Fruit fly (Drosophila melanogaster) whole organism, embryonic: ENCODE data around the gene CG7675.

ENCODE experiments used
- CG10147 ChIP-seq: fragments of 200-800 bp; sonication (Bioruptor generic); optimal IDR thresholded peaks from 2 replicates; lab custom pipeline; 2019; ENCODE audit warnings: missing biosample characterization, mild to moderate bottlenecking, missing genetic modification characterization, moderate library complexity
- CG10321 ChIP-seq: fragments of 200-800 bp; sonication (Bioruptor generic); IDR thresholded peaks from 2 replicates; pipeline ENCODE4 v1.3.6; 2022; ENCODE audit warnings: missing biosample characterization, missing genetic modification characterization
- CG11723 ChIP-seq: fragments of 200-800 bp; sonication (Bioruptor generic); optimal IDR thresholded peaks from 2 replicates; lab custom pipeline; 2017; ENCODE audit warnings: missing biosample characterization, mild to moderate bottlenecking, missing genetic modification characterization
- CG1233 ChIP-seq: fragments of 200-800 bp; sonication (Bioruptor generic); optimal IDR thresholded peaks from 4 replicates; lab custom pipeline; 2018; ENCODE audit warnings: missing biosample characterization, mild to moderate bottlenecking, missing genetic modification characterization
- CG13287 ChIP-seq: fragments of 200-800 bp; sonication (Bioruptor generic); IDR thresholded peaks from 2 replicates; pipeline ENCODE4 v1.3.6; 2022; ENCODE audit warnings: missing biosample characterization, missing genetic modification characterization; ENCODE audit not compliant: partially characterized antibody
- CG13894 ChIP-seq: fragments of 200-800 bp; sonication (Bioruptor generic); optimal IDR thresholded peaks from 3 replicates; lab custom pipeline; 2018; ENCODE audit warnings: missing biosample characterization, mild to moderate bottlenecking, missing genetic modification characterization, moderate library complexity
- CG15514 ChIP-seq: fragments of 200-800 bp; sonication (Bioruptor generic); optimal IDR thresholded peaks from 3 replicates; lab custom pipeline; 2017; ENCODE audit warnings: missing biosample characterization, missing genetic modification characterization, mild to moderate bottlenecking, moderate library complexity, missing genetic modification reagents
- CG17568 ChIP-seq: fragments of 200-800 bp; sonication (Bioruptor generic); optimal IDR thresholded peaks from 2 replicates; lab custom pipeline; 2018; ENCODE audit warnings: missing biosample characterization, mild to moderate bottlenecking, missing genetic modification characterization, moderate library complexity
- CG18476 ChIP-seq: fragments of 200-800 bp; sonication (Bioruptor generic); optimal IDR thresholded peaks from 2 replicates; lab custom pipeline; 2016; ENCODE audit warnings: missing biosample characterization, mild to moderate bottlenecking, missing genetic modification characterization
- CG18764 ChIP-seq: fragments of 200-800 bp; sonication (Bioruptor generic); optimal IDR thresholded peaks from 3 replicates; lab custom pipeline; 2016; ENCODE audit warnings: missing biosample characterization, missing genetic modification characterization
- CG2712 ChIP-seq: fragments of 200-800 bp; optimal IDR thresholded peaks from 3 replicates; lab custom pipeline; 2019; ENCODE audit warnings: missing biosample characterization, mild to moderate bottlenecking, missing genetic modification characterization, moderate library complexity
- CG30020 ChIP-seq: fragments of 200-800 bp; optimal IDR thresholded peaks from 2 replicates; lab custom pipeline; 2019; ENCODE audit warnings: missing biosample characterization, mild to moderate bottlenecking, missing genetic modification characterization, moderate library complexity
- CG34376 ChIP-seq: fragments of 200-800 bp; sonication (Bioruptor generic); optimal IDR thresholded peaks from 2 replicates; lab custom pipeline; 2018; ENCODE audit warnings: missing biosample characterization, mild to moderate bottlenecking, missing genetic modification characterization
- CG3847 ChIP-seq: fragments of 200-800 bp; sonication (Bioruptor generic); IDR thresholded peaks from 2 replicates; pipeline ENCODE4 v1.3.6; 2022; ENCODE audit warnings: missing biosample characterization, missing genetic modification characterization
- CG4404 ChIP-seq: fragments of 200-800 bp; sonication (Bioruptor generic); IDR thresholded peaks from 2 replicates; pipeline ENCODE4 v1.3.6; 2022; ENCODE audit warnings: missing biosample characterization, missing genetic modification characterization
- CG6175 ChIP-seq: fragments of 200-800 bp; sonication (Bioruptor generic); IDR thresholded peaks from 3 replicates; pipeline ENCODE4 v1.3.6; 2022; ENCODE audit warnings: missing biosample characterization, missing genetic modification characterization
- CG6683 ChIP-seq: fragments of 200-800 bp; sonication (Bioruptor generic); optimal IDR thresholded peaks from 2 replicates; lab custom pipeline; 2017; ENCODE audit warnings: missing biosample characterization, mild to moderate bottlenecking, missing genetic modification characterization, missing genetic modification reagents
- CG7556 ChIP-seq: fragments of 200-800 bp; sonication (Bioruptor generic); optimal IDR thresholded peaks from 2 replicates; lab custom pipeline; 2017; ENCODE audit warnings: missing biosample characterization, mild to moderate bottlenecking, missing genetic modification characterization
- CG8359 ChIP-seq: fragments of 200-800 bp; sonication (Bioruptor generic); optimal IDR thresholded peaks from 2 replicates; lab custom pipeline; 2017; ENCODE audit warnings: missing biosample characterization, mild to moderate bottlenecking, missing genetic modification characterization, borderline replicate concordance
- CG9609 ChIP-seq: fragments of 200-800 bp; sonication (Bioruptor generic); optimal IDR thresholded peaks from 3 replicates; lab custom pipeline; 2016; ENCODE audit warnings: missing biosample characterization, missing genetic modification characterization
- Camta ChIP-seq: fragments of 200-800 bp; sonication (Bioruptor generic); optimal IDR thresholded peaks from 2 replicates; lab custom pipeline; 2016; ENCODE audit warnings: missing biosample characterization, missing genetic modification characterization
- CrebB ChIP-seq: fragments of 200-800 bp; sonication (Bioruptor generic); optimal IDR thresholded peaks from 3 replicates; lab custom pipeline; 2018; ENCODE audit warnings: missing biosample characterization, mild to moderate bottlenecking, missing genetic modification characterization
- Fer1 ChIP-seq: fragments of 200-800 bp; sonication (Bioruptor generic); optimal IDR thresholded peaks from 2 replicates; lab custom pipeline; 2017; ENCODE audit warnings: missing biosample characterization, mild to moderate bottlenecking, missing genetic modification characterization
- HLHmδ ChIP-seq: fragments of 200-800 bp; sonication (Bioruptor generic); optimal IDR thresholded peaks from 2 replicates; lab custom pipeline; 2018; ENCODE audit warnings: missing biosample characterization, mild to moderate bottlenecking, missing genetic modification characterization, moderate library complexity
- Ptx1 ChIP-seq: fragments of 200-800 bp; sonication (Bioruptor generic); IDR thresholded peaks from 2 replicates; pipeline ENCODE4 v1.3.6; 2022; ENCODE audit warnings: missing biosample characterization, missing genetic modification characterization
- Six4 ChIP-seq: fragments of 200-800 bp; sonication (Bioruptor generic); optimal IDR thresholded peaks from 2 replicates; lab custom pipeline; 2016; ENCODE audit warnings: missing biosample characterization, missing genetic modification characterization
- Taf1 ChIP-seq: fragments of 200-800 bp; sonication (Bioruptor generic); IDR thresholded peaks from 2 replicates; pipeline ENCODE4 v1.3.6; 2022; ENCODE audit warnings: missing biosample characterization, missing genetic modification characterization
- amos ChIP-seq: fragments of 200-800 bp; sonication (Bioruptor generic); IDR thresholded peaks from 2 replicates; pipeline ENCODE4 v1.3.6; 2022; ENCODE audit warnings: missing biosample characterization, missing genetic modification characterization; ENCODE audit not compliant: partially characterized antibody
- bbx ChIP-seq: fragments of 200-800 bp; sonication (Bioruptor generic); IDR thresholded peaks from 2 replicates; pipeline ENCODE4 v1.3.6; 2022; ENCODE audit warnings: missing biosample characterization, missing genetic modification characterization; ENCODE audit not compliant: partially characterized antibody
- bowl ChIP-seq: fragments of 200-800 bp; sonication (Bioruptor generic); IDR thresholded peaks from 2 replicates; pipeline ENCODE4 v1.3.6; 2022; ENCODE audit warnings: missing biosample characterization, missing genetic modification characterization
- cad ChIP-seq: fragments of >200 bp; optimal IDR thresholded peaks from 2 replicates; lab custom pipeline; 2017; ENCODE audit warnings: missing biosample characterization, missing genetic modification characterization
- chm ChIP-seq: fragments of 200-800 bp; sonication (Bioruptor generic); IDR thresholded peaks from 2 replicates; pipeline ENCODE4 v1.3.6; 2022; ENCODE audit warnings: missing biosample characterization, missing genetic modification characterization
- crp ChIP-seq, 2 experiments: fragments of 200-800 bp; sonication (Bioruptor generic); optimal IDR thresholded peaks; 2 replicates in 1 of 2; 3 replicates in 1 of 2; lab custom pipeline; 2017; ENCODE audit warnings: missing biosample characterization in 2 of 2, missing genetic modification characterization in 2 of 2, mild to moderate bottlenecking in 1 of 2, moderate library complexity in 1 of 2
- dimm ChIP-seq: fragments of 200-800 bp; sonication (Bioruptor generic); IDR thresholded peaks from 2 replicates; pipeline ENCODE4 v1.3.6; 2022; ENCODE audit warnings: missing biosample characterization, missing genetic modification characterization
- disco-r ChIP-seq: fragments of 200-800 bp; sonication (Bioruptor generic); optimal IDR thresholded peaks from 2 replicates; lab custom pipeline; 2016; ENCODE audit warnings: missing biosample characterization, missing genetic modification characterization
- gt ChIP-seq: fragments of 200-800 bp; sonication (Bioruptor generic); IDR thresholded peaks from 2 replicates; pipeline ENCODE4 v1.3.6; 2022; ENCODE audit warnings: missing biosample characterization, missing genetic modification characterization
- h ChIP-seq: fragments of >200 bp; optimal IDR thresholded peaks from 2 replicates; lab custom pipeline; 2017
- hth ChIP-seq: fragments of >200 bp; optimal IDR thresholded peaks from 2 replicates; lab custom pipeline; 2017; ENCODE audit warnings: inconsistent platforms
- jigr1 ChIP-seq: fragments of 200-800 bp; sonication (Bioruptor generic); IDR thresholded peaks from 3 replicates; pipeline ENCODE4 v1.3.6; 2022; ENCODE audit warnings: missing biosample characterization, missing genetic modification characterization
- kni ChIP-seq: fragments of 200-800 bp; sonication (Bioruptor generic); optimal IDR thresholded peaks from 3 replicates; lab custom pipeline; 2017; ENCODE audit warnings: mild to moderate bottlenecking, missing biosample characterization, missing genetic modification reagents, missing genetic modification characterization
- nmo ChIP-seq: fragments of 200-800 bp; sonication (Bioruptor generic); optimal IDR thresholded peaks from 2 replicates; lab custom pipeline; 2018; ENCODE audit warnings: missing biosample characterization, mild to moderate bottlenecking, missing genetic modification characterization, moderate library complexity
- onecut ChIP-seq: fragments of 200-800 bp; sonication (Bioruptor generic); IDR thresholded peaks from 2 replicates; pipeline ENCODE4 v1.3.6; 2022; ENCODE audit warnings: missing biosample characterization, missing genetic modification characterization
- peb ChIP-seq: fragments of 200-800 bp; sonication (Bioruptor generic); IDR thresholded peaks from 2 replicates; pipeline ENCODE4 v1.3.6; 2022; ENCODE audit warnings: missing biosample characterization, missing genetic modification characterization
- pnt ChIP-seq: fragments of 200-800 bp; sonication (Bioruptor generic); optimal IDR thresholded peaks from 3 replicates; lab custom pipeline; 2016; ENCODE audit warnings: missing biosample characterization, missing genetic modification characterization
- prd ChIP-seq, 3 experiments: fragments of >200 bp in 2 of 3; fragments of 200-800 bp in 1 of 3; sonication (Bioruptor generic) in 1 of 3; optimal IDR thresholded peaks in 2 of 3; IDR thresholded peaks in 1 of 3; 2 replicates in 2 of 3; 3 replicates in 1 of 3; pipeline versions ENCODE4 v1.3.6 to Lab custom; 2017 to 2022; ENCODE audit warnings: missing biosample characterization in 1 of 3, missing genetic modification characterization in 1 of 3
- sd ChIP-seq: fragments of 200-800 bp; sonication (Bioruptor generic); optimal IDR thresholded peaks from 3 replicates; lab custom pipeline; 2018; ENCODE audit warnings: missing biosample characterization, mild to moderate bottlenecking, missing genetic modification characterization, moderate library complexity
- seq ChIP-seq: fragments of 200-800 bp; sonication (Bioruptor generic); IDR thresholded peaks from 2 replicates; pipeline ENCODE4 v1.3.6; 2022; ENCODE audit warnings: missing biosample characterization, missing genetic modification characterization
- stc ChIP-seq: fragments of 200-800 bp; sonication (Bioruptor generic); IDR thresholded peaks from 2 replicates; pipeline ENCODE4 v1.3.6; 2022; ENCODE audit warnings: missing biosample characterization, missing genetic modification characterization

Gene CG7675

dm6 chr3R:18402549-18403429, 21.8 kb upstream of the CG7675 start, which contains the start of the genes Wdr37 and koko (continued):
- TF ChIP-seq bbx (GFP tag; lab: Robert Waterston, UW) (peak; percentile 52; the same call in 1 of the 2 replicates), CG9609 (GFP tag; lab: Kevin White, UChicago) (peak; percentile 74), prd (optimal IDR thresholded peaks at IDR 0.05; lab: Kevin White, UChicago) (no peak), prd (GFP tag; IDR thresholded peaks at IDR 0.05; lab: Robert Waterston, UW) (peak; percentile 99), CG6175 (GFP tag; lab: Robert Waterston, UW) (peak; percentile 92), HLHmδ (no peak), CG3847 (peak; percentile 98), pnt (GFP tag; lab: Kevin White, UChicago) (peak; percentile 69), Ptx1 (GFP tag; lab: Robert Waterston, UW) (peak; percentile 100), CrebB (tag; lab: Kevin White, UChicago) (peak; percentile 90), Fer1 (GFP tag; lab: Kevin White, UChicago) (peak; percentile 95), nmo (GFP tag; lab: Kevin White, UChicago) (peak; percentile 99), stc (peak; percentile 98), CG18476 (GFP tag; lab: Kevin White, UChicago) (peak; percentile 93), onecut (GFP tag; lab: Robert Waterston, UW) (peak; percentile 89), amos (GFP tag; lab: Robert Waterston, UW) (peak; percentile 62), CG13894 (tag; lab: Kevin White, UChicago) (peak; percentile 92), CG8359 (GFP tag; lab: Kevin White, UChicago) (peak; percentile 76), CG10321 (GFP tag; lab: Robert Waterston, UW) (peak; percentile 84), h (lab: Kevin White, UChicago) (no peak), hth (lab: Kevin White, UChicago) (no peak), CG6683 (GFP tag; lab: Kevin White, UChicago) (peak; percentile 94), CG1233 (GFP tag; lab: Kevin White, UChicago) (peak; percentile 91), peb (GFP tag; lab: Robert Waterston, UW) (peak; percentile 97), CG30020 (tag; lab: Kevin White, UChicago) (peak; percentile 87), CG13287 (GFP tag; lab: Robert Waterston, UW) (peak; percentile 72), dimm (GFP tag; lab: Robert Waterston, UW) (peak; percentile 95), crp (GFP tag; optimal IDR thresholded peaks at IDR 0.05; lab: Kevin White, UChicago) (peak; percentile 71 to 90), gt (GFP tag; lab: Robert Waterston, UW) (peak; percentile 93), CG15514 (GFP tag; lab: Kevin White, UChicago) (peak; percentile 88), cad (GFP tag; lab: Kevin White, UChicago) (no peak), CG34376 (GFP tag; lab: Kevin White, UChicago) (peak; percentile 86), jigr1 (GFP tag; lab: Robert Waterston, UW) (peak; percentile 94), bowl (GFP tag; lab: Robert Waterston, UW) (peak; percentile 91), CG17568 (GFP tag; lab: Kevin White, UChicago) (no peak), CG18764 (GFP tag; lab: Kevin White, UChicago) (peak; percentile 94), CG7556 (peak; percentile 97), CG10147 (peak; percentile 94), seq (GFP tag; lab: Robert Waterston, UW) (peak; percentile 96), Six4 (GFP tag; lab: Kevin White, UChicago) (peak; percentile 92), CG2712 (tag; lab: Kevin White, UChicago) (peak; percentile 99), disco-r (peak; percentile 26), Camta (GFP tag; lab: Kevin White, UChicago) (peak; percentile 81), Taf1 (GFP tag; lab: Robert Waterston, UW) (peak; percentile 93), kni (GFP tag; lab: Kevin White, UChicago) (peak; percentile 27), sd (tag; lab: Kevin White, UChicago) (peak; percentile 89), CG4404 (peak; percentile 98), CG11723 (GFP tag; lab: Kevin White, UChicago) (peak; percentile 86), chm (GFP tag; lab: Robert Waterston, UW) (peak; percentile 92)
